Fruit fly (Drosophila melanogaster) whole organism, adult: ENCODE data around the gene sphinx2.

Experiments
- CG11617 ChIP-seq: fragments of 200-800 bp; sonication (Bioruptor generic); optimal IDR thresholded peaks from 2 replicates; lab custom pipeline; 2017; ENCODE audit warnings: mild to moderate bottlenecking, missing biosample characterization, missing genetic modification reagents, missing genetic modification characterization
- CG14711 ChIP-seq: fragments of 200-800 bp; sonication (Bioruptor generic); optimal IDR thresholded peaks from 2 replicates; lab custom pipeline; 2018; ENCODE audit warnings: missing biosample characterization, mild to moderate bottlenecking, missing genetic modification characterization, moderate library complexity
- CG5204 ChIP-seq: fragments of 200-800 bp; sonication (Bioruptor generic); optimal IDR thresholded peaks from 2 replicates; lab custom pipeline; 2016; ENCODE audit warnings: missing biosample characterization, missing genetic modification characterization
- Hr96 ChIP-seq: fragments of 200-800 bp; sonication (Bioruptor generic); optimal IDR thresholded peaks from 2 replicates; lab custom pipeline; 2016; ENCODE audit warnings: missing biosample characterization, missing genetic modification characterization
- bab1 ChIP-seq: fragments of 200-800 bp; sonication (Bioruptor generic); optimal IDR thresholded peaks from 3 replicates; lab custom pipeline; 2019; ENCODE audit warnings: missing biosample characterization, mild to moderate bottlenecking, missing genetic modification characterization, moderate library complexity
- cnc ChIP-seq, 2 experiments: fragments of >200 bp; optimal IDR thresholded peaks; 2 replicates each; lab custom pipeline; 2017
- pad ChIP-seq: fragments of 200-800 bp; sonication (Bioruptor generic); optimal IDR thresholded peaks from 3 replicates; lab custom pipeline; 2017; ENCODE audit warnings: missing biosample characterization, missing genetic modification characterization, mild to moderate bottlenecking, moderate library complexity, missing genetic modification reagents
- tj ChIP-seq: fragments of 200-800 bp; sonication (Bioruptor generic); optimal IDR thresholded peaks from 3 replicates; lab custom pipeline; 2017; ENCODE audit warnings: missing biosample characterization, mild to moderate bottlenecking, missing genetic modification characterization, moderate library complexity

DNA sequence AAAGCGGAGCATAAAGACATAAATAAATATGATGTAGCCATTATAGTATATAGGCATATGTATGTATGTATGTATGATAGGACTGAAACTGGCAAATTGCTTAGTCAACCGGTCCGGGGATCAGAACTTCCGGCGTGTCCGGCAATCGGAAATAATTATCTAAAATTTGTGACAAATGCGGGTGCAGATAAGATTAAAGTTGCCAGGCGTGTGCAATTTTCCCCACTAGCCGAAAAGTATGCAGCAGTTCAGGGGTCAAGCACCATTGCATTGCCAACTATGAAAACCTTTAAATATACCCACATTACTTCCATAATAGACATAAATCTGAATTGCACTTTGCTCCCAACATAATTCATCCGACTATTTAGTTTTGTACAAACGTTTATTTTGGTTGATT is 8.3 kb downstream of the sphinx2 start:
- TF ChIP-seq Hr96 (GFP tag; lab: Kevin White, UChicago) (no peak), CG11617 (GFP tag; lab: Kevin White, UChicago) (no peak), CG5204 (GFP tag; lab: Kevin White, UChicago) (no peak), cnc (optimal IDR thresholded peaks at IDR 0.05; lab: Kevin White, UChicago) (no peak), pad (GFP tag; lab: Kevin White, UChicago) (no peak), tj (GFP tag; lab: Kevin White, UChicago) (no peak), bab1 (GFP tag; lab: Kevin White, UChicago) (no peak), CG14711 (tag; lab: Kevin White, UChicago) (no peak)
